Fruit fly (Drosophila melanogaster) whole organism, adult: ENCODE measurements around the gene dhd.

Experiments used
- CG11617 ChIP-seq: fragments of 200-800 bp; sonication (Bioruptor generic); optimal IDR thresholded peaks from 2 replicates; lab custom pipeline; 2017; ENCODE audit warnings: mild to moderate bottlenecking, missing biosample characterization, missing genetic modification reagents, missing genetic modification characterization
- CG12768 ChIP-seq: fragments of 200-800 bp; sonication (Bioruptor generic); optimal IDR thresholded peaks from 2 replicates; lab custom pipeline; 2017; ENCODE audit warnings: missing biosample characterization, missing genetic modification characterization, mild to moderate bottlenecking, moderate library complexity, missing genetic modification reagents
- CG14711 ChIP-seq: fragments of 200-800 bp; sonication (Bioruptor generic); optimal IDR thresholded peaks from 2 replicates; lab custom pipeline; 2018; ENCODE audit warnings: missing biosample characterization, mild to moderate bottlenecking, missing genetic modification characterization, moderate library complexity
- CG1620 ChIP-seq: fragments of 200-800 bp; sonication (Bioruptor generic); optimal IDR thresholded peaks from 2 replicates; lab custom pipeline; 2016; ENCODE audit warnings: missing biosample characterization, missing genetic modification characterization
- CG33017 ChIP-seq: fragments of 200-800 bp; sonication (Bioruptor generic); optimal IDR thresholded peaks from 2 replicates; lab custom pipeline; 2018; ENCODE audit warnings: missing biosample characterization, mild to moderate bottlenecking, missing genetic modification characterization, moderate library complexity
- CG5204 ChIP-seq: fragments of 200-800 bp; sonication (Bioruptor generic); optimal IDR thresholded peaks from 2 replicates; lab custom pipeline; 2016; ENCODE audit warnings: missing biosample characterization, missing genetic modification characterization
- CG7045 ChIP-seq: fragments of 200-800 bp; sonication (Bioruptor generic); optimal IDR thresholded peaks from 2 replicates; lab custom pipeline; 2017; ENCODE audit warnings: missing biosample characterization, mild to moderate bottlenecking, missing genetic modification characterization
- CG7101 ChIP-seq: fragments of 200-800 bp; sonication (Bioruptor generic); optimal IDR thresholded peaks from 2 replicates; lab custom pipeline; 2018; ENCODE audit warnings: missing biosample characterization, mild to moderate bottlenecking, missing genetic modification characterization, moderate library complexity
- Clk ChIP-seq: fragments of 200-800 bp; sonication (Bioruptor generic); optimal IDR thresholded peaks from 2 replicates; lab custom pipeline; 2017; ENCODE audit warnings: missing biosample characterization, missing genetic modification characterization
- Crg-1 ChIP-seq: fragments of 200-800 bp; sonication (Bioruptor generic); optimal IDR thresholded peaks from 2 replicates; lab custom pipeline; 2016; ENCODE audit warnings: missing biosample characterization, missing genetic modification characterization
- Hr96 ChIP-seq: fragments of 200-800 bp; sonication (Bioruptor generic); optimal IDR thresholded peaks from 2 replicates; lab custom pipeline; 2016; ENCODE audit warnings: missing biosample characterization, missing genetic modification characterization
- Mnt ChIP-seq: fragments of 200-800 bp; sonication (Bioruptor generic); optimal IDR thresholded peaks from 2 replicates; lab custom pipeline; 2016; ENCODE audit warnings: missing biosample characterization, mild to moderate bottlenecking, missing genetic modification characterization
- bab1 ChIP-seq: fragments of 200-800 bp; sonication (Bioruptor generic); optimal IDR thresholded peaks from 3 replicates; lab custom pipeline; 2019; ENCODE audit warnings: missing biosample characterization, mild to moderate bottlenecking, missing genetic modification characterization, moderate library complexity
- cic ChIP-seq: fragments of 200-800 bp; sonication (Bioruptor generic); optimal IDR thresholded peaks from 2 replicates; lab custom pipeline; 2017; ENCODE audit warnings: missing biosample characterization, mild to moderate bottlenecking, missing genetic modification characterization, moderate library complexity
- cnc ChIP-seq, 2 experiments: fragments of >200 bp; optimal IDR thresholded peaks; 2 replicates each; lab custom pipeline; 2017
- kay ChIP-seq: fragments of 200-800 bp; sonication (Bioruptor generic); peaks from one replicate; lab custom pipeline; 2016; ENCODE audit warnings: missing biosample characterization, missing genetic modification characterization, borderline replicate concordance
- ovo ChIP-seq: fragments of 200-800 bp; sonication (Bioruptor generic); optimal IDR thresholded peaks from 2 replicates; lab custom pipeline; 2016; ENCODE audit warnings: missing biosample characterization, missing genetic modification characterization
- pad ChIP-seq: fragments of 200-800 bp; sonication (Bioruptor generic); optimal IDR thresholded peaks from 3 replicates; lab custom pipeline; 2017; ENCODE audit warnings: missing biosample characterization, missing genetic modification characterization, mild to moderate bottlenecking, moderate library complexity, missing genetic modification reagents
- tj ChIP-seq: fragments of 200-800 bp; sonication (Bioruptor generic); optimal IDR thresholded peaks from 3 replicates; lab custom pipeline; 2017; ENCODE audit warnings: missing biosample characterization, mild to moderate bottlenecking, missing genetic modification characterization, moderate library complexity
- toe ChIP-seq: fragments of 200-800 bp; sonication (Bioruptor generic); optimal IDR thresholded peaks from 2 replicates; lab custom pipeline; 2016; ENCODE audit warnings: missing biosample characterization, missing genetic modification characterization

The dhd gene

dm6 chrX:5299957-5300356 is 12.0 kb upstream of the dhd start:
- no peak for TF ChIP-seq tj
- no peak for TF ChIP-seq toe
- no peak for TF ChIP-seq cnc (optimal IDR thresholded peaks at IDR 0.05; lab: Kevin White, UChicago)
- no peak for TF ChIP-seq CG11617 (GFP tag; lab: Kevin White, UChicago)
- no peak for TF ChIP-seq pad (GFP tag; lab: Kevin White, UChicago)
- no peak for TF ChIP-seq cic (GFP tag; lab: Kevin White, UChicago)
- no peak for TF ChIP-seq Clk
- no peak for TF ChIP-seq CG5204 (GFP tag; lab: Kevin White, UChicago)
- TF ChIP-seq Crg-1 (GFP tag; lab: Kevin White, UChicago): no peak
- no peak for TF ChIP-seq Hr96
- no peak for TF ChIP-seq Mnt

- TF ChIP-seq pad (GFP tag; lab: Kevin White, UChicago) (no peak), cnc (optimal IDR thresholded peaks at IDR 0.05; lab: Kevin White, UChicago) (no peak), ovo (GFP tag; lab: Kevin White, UChicago) (no peak)
Observed at dm6 chrX:5300623-5301283, 11.2 kb upstream of the dhd start.

dm6 chrX:5305591-5305990 is 6.4 kb upstream of the dhd start, which contains the start of gene CG3323:
Gene CG3323, minus strand, starts transcription at chrX:5305691.
- TF ChIP-seq CG11617 (GFP tag; lab: Kevin White, UChicago): no peak
- no peak for TF ChIP-seq bab1 (GFP tag; lab: Kevin White, UChicago)
- TF ChIP-seq CG7101 (tag; lab: Kevin White, UChicago): no peak
- no peak for TF ChIP-seq CG1620 (GFP tag; lab: Kevin White, UChicago)
- no peak for TF ChIP-seq kay (GFP tag; lab: Kevin White, UChicago)
- TF ChIP-seq ovo (GFP tag; lab: Kevin White, UChicago): no peak
- no peak for TF ChIP-seq Crg-1 (GFP tag; lab: Kevin White, UChicago)
- no peak for TF ChIP-seq cnc (optimal IDR thresholded peaks at IDR 0.05; lab: Kevin White, UChicago)
- TF ChIP-seq tj: no peak
- no peak for TF ChIP-seq CG14711
- TF ChIP-seq cic (GFP tag; lab: Kevin White, UChicago): no peak
- TF ChIP-seq CG7045 (GFP tag; lab: Kevin White, UChicago): no peak
- no peak for TF ChIP-seq toe
- no peak for TF ChIP-seq CG12768
- TF ChIP-seq CG5204 (GFP tag; lab: Kevin White, UChicago): no peak
- no peak for TF ChIP-seq Hr96
- TF ChIP-seq pad (GFP tag; lab: Kevin White, UChicago): no peak
- no peak for TF ChIP-seq CG33017 (tag; lab: Kevin White, UChicago)
- no peak for TF ChIP-seq Clk
- no peak for TF ChIP-seq Mnt

- no peak for TF ChIP-seq CG1620 (GFP tag; lab: Kevin White, UChicago)
- TF ChIP-seq cnc (optimal IDR thresholded peaks at IDR 0.05; lab: Kevin White, UChicago): no peak
- no peak for TF ChIP-seq bab1 (GFP tag; lab: Kevin White, UChicago)
- no peak for TF ChIP-seq Hr96
- TF ChIP-seq kay (GFP tag; lab: Kevin White, UChicago): no peak
- no peak for TF ChIP-seq Crg-1 (GFP tag; lab: Kevin White, UChicago)
- TF ChIP-seq pad (GFP tag; lab: Kevin White, UChicago): no peak
- TF ChIP-seq CG7045 (GFP tag; lab: Kevin White, UChicago): no peak
- no peak for TF ChIP-seq Clk
- TF ChIP-seq CG5204 (GFP tag; lab: Kevin White, UChicago): no peak
- no peak for TF ChIP-seq CG12768
- TF ChIP-seq CG11617 (GFP tag; lab: Kevin White, UChicago): no peak
- no peak for TF ChIP-seq tj
Observed at dm6 chrX:5307317-5307716, 4.7 kb upstream of the dhd start, which contains the start of gene CG17764. Gene CG17764, minus strand, starts transcription at chrX:5307417.

dm6 chrX:5308963-5309362 is 3.0 kb upstream of the dhd start, which contains the start of the genes Cdk7 and snf:
Gene Cdk7, minus strand, starts transcription at chrX:5308983.
Gene snf, plus strand, starts transcription at chrX:5309242.
- TF ChIP-seq CG5204 (GFP tag; lab: Kevin White, UChicago): no peak
- TF ChIP-seq Mnt: peak; percentile 36
- no peak for TF ChIP-seq CG33017 (tag; lab: Kevin White, UChicago)
- no peak for TF ChIP-seq cnc (optimal IDR thresholded peaks at IDR 0.05; lab: Kevin White, UChicago)
- peak; percentile 45 for TF ChIP-seq pad (GFP tag; lab: Kevin White, UChicago)
- peak; percentile 36 for TF ChIP-seq Hr96
- peak; percentile 37 for TF ChIP-seq CG1620 (GFP tag; lab: Kevin White, UChicago)
- no peak for TF ChIP-seq cic (GFP tag; lab: Kevin White, UChicago)
- TF ChIP-seq CG12768: no peak
- peak; percentile 40 for TF ChIP-seq toe
- TF ChIP-seq CG7045 (GFP tag; lab: Kevin White, UChicago): no peak
- no peak for TF ChIP-seq Clk
- TF ChIP-seq ovo (GFP tag; lab: Kevin White, UChicago): peak; percentile 46
- no peak for TF ChIP-seq kay (GFP tag; lab: Kevin White, UChicago)
- peak; percentile 64 for TF ChIP-seq Crg-1 (GFP tag; lab: Kevin White, UChicago)
- TF ChIP-seq bab1 (GFP tag; lab: Kevin White, UChicago): peak; percentile 35
- TF ChIP-seq tj: peak; percentile 23
- peak; percentile 0 for TF ChIP-seq CG11617 (GFP tag; lab: Kevin White, UChicago)
- TF ChIP-seq CG14711: peak; percentile 19
- TF ChIP-seq CG7101 (tag; lab: Kevin White, UChicago): peak; percentile 32

dm6 chrX:5312958-5313357 is 987 bp downstream of the dhd start, which contains the start of gene CG4198:
Gene CG4198, plus strand, starts transcription at chrX:5313258.
- TF ChIP-seq toe (no peak), CG33017 (tag; lab: Kevin White, UChicago) (no peak), bab1 (GFP tag; lab: Kevin White, UChicago) (no peak), CG7101 (tag; lab: Kevin White, UChicago) (no peak), Crg-1 (GFP tag; lab: Kevin White, UChicago) (no peak), cnc (optimal IDR thresholded peaks at IDR 0.05; lab: Kevin White, UChicago) (no peak), Clk (no peak), CG5204 (GFP tag; lab: Kevin White, UChicago) (no peak), cic (GFP tag; lab: Kevin White, UChicago) (no peak)
